Worm (Caenorhabditis elegans) whole organism, L1 larva: ENCODE measurements around the gene F31B12.3.

ENCODE experiments used
- C16A3.4 ChIP-seq: fragments of 150-350 bp; optimal IDR thresholded peaks from 2 replicates; lab custom pipeline; 2014; ENCODE audit warnings: missing biosample characterization, missing genetic modification characterization
- F16B12.6 ChIP-seq: fragments of 150-350 bp; optimal IDR thresholded peaks from 2 replicates; lab custom pipeline; 2014; ENCODE audit warnings: missing biosample characterization, missing genetic modification characterization
- aha-1 ChIP-seq: fragments of 150-350 bp; optimal IDR thresholded peaks from 2 replicates; lab custom pipeline; 2014; ENCODE audit warnings: missing biosample characterization, missing genetic modification characterization
- blmp-1 ChIP-seq: fragments of 150-350 bp; optimal IDR thresholded peaks from 2 replicates; lab custom pipeline; 2014; ENCODE audit warnings: missing biosample characterization, missing genetic modification characterization
- efl-1 ChIP-seq, 4 experiments: fragments of 150-350 bp; optimal IDR thresholded peaks in 3 of 4; peaks in 1 of 4; 1 replicate in 1 of 4; 2 replicates in 3 of 4; lab custom pipeline; 2014; ENCODE audit warnings: missing biosample characterization in 2 of 4, missing genetic modification characterization in 2 of 4, missing genetic modification reagents in 2 of 4
- elt-3 ChIP-seq, 6 experiments: fragments of 150-350 bp in 1 of 6; sonication (generic microtip); optimal IDR thresholded peaks; 2 replicates each; lab custom pipeline; 2017 to 2018; ENCODE audit warnings: missing biosample characterization in 6 of 6, missing genetic modification characterization in 6 of 6, inconsistent platforms in 1 of 6
- fkh-10 ChIP-seq: sonication (generic microtip); optimal IDR thresholded peaks from 2 replicates; lab custom pipeline; 2017; ENCODE audit warnings: missing biosample characterization, missing genetic modification reagents, missing genetic modification characterization
- fkh-4 ChIP-seq: sonication (generic microtip); optimal IDR thresholded peaks from 2 replicates; lab custom pipeline; 2016; ENCODE audit warnings: missing compliant biosample characterization, missing genetic modification characterization, borderline replicate concordance
- fos-1 ChIP-seq: fragments of 150-350 bp; optimal IDR thresholded peaks from 2 replicates; lab custom pipeline; 2014; ENCODE audit warnings: missing biosample characterization, missing genetic modification characterization
- grh-1 ChIP-seq: fragments of 200-800 bp; sonication (Bioruptor generic); IDR thresholded peaks from 2 replicates; pipeline ENCODE4 v1.3.6; 2022; ENCODE audit warnings: missing genetic modification reagents, missing genetic modification characterization, missing compliant biosample characterization
- hlh-17 ChIP-seq: fragments of 200-800 bp; sonication (Bioruptor generic); optimal IDR thresholded peaks from 2 replicates; lab custom pipeline; 2018; ENCODE audit warnings: missing genetic modification characterization, mild to moderate bottlenecking, missing compliant biosample characterization, moderate library complexity, borderline replicate concordance
- isw-1 ChIP-seq: fragments of 200-800 bp; sonication (Bioruptor generic); IDR thresholded peaks from 2 replicates; pipeline ENCODE4 v1.3.6; 2022; ENCODE audit warnings: missing genetic modification characterization, missing compliant biosample characterization
- lin-14 ChIP-seq: fragments of 200-800 bp; sonication (Bioruptor generic); optimal IDR thresholded peaks from 2 replicates; lab custom pipeline; 2018; ENCODE audit warnings: mild to moderate bottlenecking, missing genetic modification characterization, moderate library complexity, missing compliant biosample characterization
- lin-15B ChIP-seq: fragments of 150-350 bp; sonication (generic microtip); optimal IDR thresholded peaks from 3 replicates; lab custom pipeline; 2014; ENCODE audit warnings: missing biosample characterization, missing genetic modification characterization
- lin-35 ChIP-seq, 2 experiments: fragments of 150-350 bp; optimal IDR thresholded peaks; 2 replicates each; lab custom pipeline; 2014; ENCODE audit warnings: missing biosample characterization in 2 of 2, missing genetic modification characterization in 2 of 2, missing genetic modification reagents in 2 of 2
- lir-3 ChIP-seq: sonication (generic microtip); optimal IDR thresholded peaks from 2 replicates; lab custom pipeline; 2016; ENCODE audit warnings: mild to moderate bottlenecking, missing genetic modification characterization, moderate library complexity, missing compliant biosample characterization; ENCODE audit not compliant: poor library complexity
- mab-9 ChIP-seq: fragments of 200-800 bp; sonication (Bioruptor generic); IDR thresholded peaks from 2 replicates; pipeline ENCODE4 v1.3.6; 2022; ENCODE audit warnings: missing genetic modification reagents, missing genetic modification characterization, missing compliant biosample characterization
- mef-2 ChIP-seq: fragments of 150-350 bp; optimal IDR thresholded peaks from 2 replicates; lab custom pipeline; 2014; ENCODE audit warnings: missing biosample characterization, missing genetic modification characterization
- nhr-11 ChIP-seq: fragments of 150-350 bp; optimal IDR thresholded peaks from 2 replicates; lab custom pipeline; 2014; ENCODE audit warnings: missing biosample characterization, missing genetic modification characterization
- nhr-12 ChIP-seq: sonication (generic microtip); optimal IDR thresholded peaks from 2 replicates; lab custom pipeline; 2017; ENCODE audit warnings: missing biosample characterization, missing genetic modification characterization
- nhr-20 ChIP-seq: sonication (generic microtip); optimal IDR thresholded peaks from 2 replicates; lab custom pipeline; 2016; ENCODE audit warnings: mild to moderate bottlenecking, missing genetic modification characterization, missing compliant biosample characterization
- nhr-237 ChIP-seq: fragments of 150-350 bp; optimal IDR thresholded peaks from 2 replicates; lab custom pipeline; 2014; ENCODE audit warnings: missing biosample characterization, missing genetic modification characterization
- nhr-71 ChIP-seq: sonication (generic microtip); optimal IDR thresholded peaks from 2 replicates; lab custom pipeline; 2016; ENCODE audit warnings: mild to moderate bottlenecking, missing genetic modification characterization, moderate library complexity, missing compliant biosample characterization
- nhr-85 ChIP-seq: sonication (generic microtip); peaks from one replicate; lab custom pipeline; 2016; ENCODE audit warnings: missing genetic modification characterization, inconsistent platforms, missing compliant biosample characterization
- nhr-90 ChIP-seq: sonication (generic microtip); optimal IDR thresholded peaks from 2 replicates; lab custom pipeline; 2016; ENCODE audit warnings: mild to moderate bottlenecking, missing genetic modification characterization, missing compliant biosample characterization; ENCODE audit not compliant: poor library complexity
- pag-3 ChIP-seq: sonication (generic microtip); optimal IDR thresholded peaks from 2 replicates; lab custom pipeline; 2017; ENCODE audit warnings: missing genetic modification characterization, mild to moderate bottlenecking, missing compliant biosample characterization, antibody characterized with exemption, borderline replicate concordance; ENCODE audit not compliant: insufficient read depth
- pqm-1 ChIP-seq: sonication (generic microtip); optimal IDR thresholded peaks from 3 replicates; lab custom pipeline; 2017; ENCODE audit warnings: missing biosample characterization, missing genetic modification characterization
- skn-1 ChIP-seq: fragments of 150-350 bp; optimal IDR thresholded peaks from 2 replicates; lab custom pipeline; 2014; ENCODE audit warnings: missing biosample characterization, missing genetic modification characterization
- snu-23 ChIP-seq: sonication (generic microtip); optimal IDR thresholded peaks from 2 replicates; lab custom pipeline; 2016; ENCODE audit warnings: missing genetic modification characterization, missing compliant biosample characterization
- tlp-1 ChIP-seq: fragments of 150-350 bp; optimal IDR thresholded peaks from 2 replicates; lab custom pipeline; 2014; ENCODE audit warnings: missing biosample characterization, missing genetic modification characterization
- unc-62 ChIP-seq: fragments of 150-350 bp; optimal IDR thresholded peaks from 2 replicates; lab custom pipeline; 2014; ENCODE audit warnings: missing biosample characterization, missing genetic modification reagents, missing genetic modification characterization
- unc-86 ChIP-seq: sonication (generic microtip); optimal IDR thresholded peaks from 2 replicates; lab custom pipeline; 2016; ENCODE audit warnings: missing genetic modification characterization, missing compliant biosample characterization
- zag-1 ChIP-seq: fragments of 150-350 bp; optimal IDR thresholded peaks from 2 replicates; lab custom pipeline; 2014; ENCODE audit warnings: missing biosample characterization, missing genetic modification characterization

The F31B12.3 gene

ce11 chrX:10851735-10852134 is 31.3 kb upstream of the F31B12.3 start:
- no peak for TF ChIP-seq lir-3 (tag; lab: Kevin White, UChicago)
- TF ChIP-seq lin-15B (tag; lab: Kevin White, UChicago), result no peak
- no peak for TF ChIP-seq hlh-17 (GFP tag; lab: Kevin White, UChicago)
- TF ChIP-seq efl-1 (optimal IDR thresholded peaks at IDR 0.05; lab: Kevin White, UChicago), result no peak
- no peak for TF ChIP-seq efl-1 (GFP tag; optimal IDR thresholded peaks at IDR 0.05 in 1 of 2; lab: Kevin White, UChicago)
- no peak for TF ChIP-seq elt-3 (tag; optimal IDR thresholded peaks at IDR 0.05; lab: Kevin White, UChicago)
- TF ChIP-seq mab-9, result no peak
- TF ChIP-seq, all 84 proteins: peak for 0

ce11 chrX:10851202-10851601 is 30.8 kb upstream of the F31B12.3 start:
- TF ChIP-seq C16A3.4 (tag; lab: Kevin White, UChicago) (no peak), fos-1 (no peak), unc-62 (GFP tag; lab: Kevin White, UChicago) (no peak), nhr-90 (tag; lab: Kevin White, UChicago) (no peak), F16B12.6 (tag; lab: Kevin White, UChicago) (no peak), grh-1 (no peak), zag-1 (tag; lab: Kevin White, UChicago) (no peak)

- TF ChIP-seq blmp-1 (tag; lab: Kevin White, UChicago) (no peak), lin-14 (GFP tag; lab: Kevin White, UChicago) (peak; percentile 8), nhr-237 (tag; lab: Kevin White, UChicago) (no peak), nhr-71 (peak; percentile 12), nhr-85 (tag; lab: Kevin White, UChicago) (peak; percentile 70), unc-62 (GFP tag; lab: Kevin White, UChicago) (no peak), snu-23 (GFP tag; lab: Kevin White, UChicago) (no peak), fkh-4 (tag; lab: Kevin White, UChicago) (no peak), skn-1 (tag; lab: Kevin White, UChicago) (no peak), mef-2 (tag; lab: Kevin White, UChicago) (no peak), hlh-17 (GFP tag; lab: Kevin White, UChicago) (no peak), lin-35 (GFP tag; optimal IDR thresholded peaks at IDR 0.05; lab: Kevin White, UChicago) (peak in 1 of 2 experiments; percentile 34), nhr-20 (tag; lab: Kevin White, UChicago) (peak; percentile 54), efl-1 (optimal IDR thresholded peaks at IDR 0.05; lab: Kevin White, UChicago) (no peak), efl-1 (GFP tag; optimal IDR thresholded peaks at IDR 0.05 in 1 of 2; lab: Kevin White, UChicago) (no peak)
Measured at ce11 chrX:10846898-10847297, 26.5 kb upstream of the F31B12.3 start.

ce11 chrX:10844602-10845354 is 24.4 kb upstream of the F31B12.3 start, which contains the start of gene C05A9.2:
Gene C05A9.2 (minus strand): TSS chrX:10844674.
- TF ChIP-seq isw-1 (GFP tag; lab: Robert Waterston, UW), result no peak
- no peak for TF ChIP-seq nhr-11 (tag; lab: Kevin White, UChicago)
- TF ChIP-seq C16A3.4 (tag; lab: Kevin White, UChicago), result no peak
- no peak for TF ChIP-seq nhr-237 (tag; lab: Kevin White, UChicago)
- TF ChIP-seq aha-1, result no peak
- TF ChIP-seq tlp-1 (tag; lab: Kevin White, UChicago), result no peak
- no peak for TF ChIP-seq fkh-10 (GFP tag; lab: Kevin White, UChicago)
- no peak for TF ChIP-seq unc-86 (tag; lab: Kevin White, UChicago)
- TF ChIP-seq efl-1 (optimal IDR thresholded peaks at IDR 0.05; lab: Kevin White, UChicago), result no peak
- no peak for TF ChIP-seq efl-1 (GFP tag; optimal IDR thresholded peaks at IDR 0.05 in 1 of 2; lab: Kevin White, UChicago)
- no peak for TF ChIP-seq pqm-1 (tag; lab: Kevin White, UChicago)
- no peak for TF ChIP-seq fos-1
- no peak for TF ChIP-seq hlh-17 (GFP tag; lab: Kevin White, UChicago)
- TF ChIP-seq pag-3 (tag; lab: Kevin White, UChicago), result no peak
- TF ChIP-seq fkh-4 (tag; lab: Kevin White, UChicago), result no peak
- no peak for TF ChIP-seq nhr-12 (tag; lab: Kevin White, UChicago)
- TF ChIP-seq, all 84 proteins: peak for 0
